Worm (Caenorhabditis elegans) whole organism, L1 larva: ENCODE results near the gene spig-3.

Experiments used
- C04F5.9 ChIP-seq: sonication (generic microtip); optimal IDR thresholded peaks from 2 replicates; lab custom pipeline; 2016; ENCODE audit warnings: missing genetic modification characterization, missing compliant biosample characterization
- C16A3.4 ChIP-seq: fragments of 150-350 bp; optimal IDR thresholded peaks from 2 replicates; lab custom pipeline; 2014; ENCODE audit warnings: missing biosample characterization, missing genetic modification characterization
- F16B12.6 ChIP-seq: fragments of 150-350 bp; optimal IDR thresholded peaks from 2 replicates; lab custom pipeline; 2014; ENCODE audit warnings: missing biosample characterization, missing genetic modification characterization
- ama-1 ChIP-seq: fragments of 150-350 bp; optimal IDR thresholded peaks from 2 replicates; lab custom pipeline; 2014
- ceh-63 ChIP-seq: fragments of 200-800 bp; sonication (Bioruptor generic); optimal IDR thresholded peaks from 2 replicates; lab custom pipeline; 2018; ENCODE audit warnings: mild to moderate bottlenecking, missing genetic modification characterization, missing compliant biosample characterization
- ceh-82 ChIP-seq, 3 experiments: fragments of 150-350 bp in 1 of 3; sonication (generic microtip) in 2 of 3; optimal IDR thresholded peaks; 2 replicates each; lab custom pipeline; 2014 to 2017; ENCODE audit warnings: missing biosample characterization in 3 of 3, missing genetic modification characterization in 3 of 3
- ceh-90 ChIP-seq: sonication (generic microtip); optimal IDR thresholded peaks from 2 replicates; lab custom pipeline; 2016; ENCODE audit warnings: missing genetic modification characterization, missing compliant biosample characterization
- ces-1 ChIP-seq: fragments of 150-350 bp; optimal IDR thresholded peaks from 2 replicates; lab custom pipeline; 2014; ENCODE audit warnings: missing biosample characterization, missing genetic modification reagents, missing genetic modification characterization
- dpl-1 ChIP-seq, 3 experiments: fragments of 150-350 bp in 2 of 3; sonication (generic microtip) in 1 of 3; optimal IDR thresholded peaks; 2 replicates each; lab custom pipeline; 2014 to 2017; ENCODE audit warnings: missing biosample characterization in 3 of 3, missing genetic modification characterization in 3 of 3, missing genetic modification reagents in 3 of 3
- dsc-1 ChIP-seq: sonication (generic microtip); optimal IDR thresholded peaks from 2 replicates; lab custom pipeline; 2016; ENCODE audit warnings: mild to moderate bottlenecking, missing genetic modification characterization, missing compliant biosample characterization
- efl-1 ChIP-seq, 4 experiments: fragments of 150-350 bp; optimal IDR thresholded peaks in 3 of 4; peaks in 1 of 4; 1 replicate in 1 of 4; 2 replicates in 3 of 4; lab custom pipeline; 2014; ENCODE audit warnings: missing biosample characterization in 2 of 4, missing genetic modification characterization in 2 of 4, missing genetic modification reagents in 2 of 4
- efl-3 ChIP-seq: fragments of 200-800 bp; sonication (Bioruptor generic); optimal IDR thresholded peaks from 2 replicates; lab custom pipeline; 2018; ENCODE audit warnings: mild to moderate bottlenecking, missing genetic modification characterization, missing compliant biosample characterization
- egl-13 ChIP-seq: sonication (generic microtip); optimal IDR thresholded peaks from 2 replicates; lab custom pipeline; 2016; ENCODE audit warnings: missing genotype, missing genetic modification reagents, missing genetic modification characterization, missing compliant biosample characterization
- elt-3 ChIP-seq, 6 experiments: fragments of 150-350 bp in 1 of 6; sonication (generic microtip); optimal IDR thresholded peaks; 2 replicates each; lab custom pipeline; 2017 to 2018; ENCODE audit warnings: missing biosample characterization in 6 of 6, missing genetic modification characterization in 6 of 6, inconsistent platforms in 1 of 6
- ets-5 ChIP-seq: fragments of 200-800 bp; sonication (Bioruptor generic); IDR thresholded peaks from 2 replicates; pipeline ENCODE4 v1.3.6; 2022; ENCODE audit warnings: missing genetic modification characterization, missing compliant biosample characterization
- fkh-4 ChIP-seq: sonication (generic microtip); optimal IDR thresholded peaks from 2 replicates; lab custom pipeline; 2016; ENCODE audit warnings: missing compliant biosample characterization, missing genetic modification characterization, borderline replicate concordance
- fkh-8 ChIP-seq: sonication (generic microtip); optimal IDR thresholded peaks from 2 replicates; lab custom pipeline; 2016; ENCODE audit warnings: mild to moderate bottlenecking, missing genetic modification characterization, missing compliant biosample characterization
- fos-1 ChIP-seq: fragments of 150-350 bp; optimal IDR thresholded peaks from 2 replicates; lab custom pipeline; 2014; ENCODE audit warnings: missing biosample characterization, missing genetic modification characterization
- grh-1 ChIP-seq: fragments of 200-800 bp; sonication (Bioruptor generic); IDR thresholded peaks from 2 replicates; pipeline ENCODE4 v1.3.6; 2022; ENCODE audit warnings: missing genetic modification reagents, missing genetic modification characterization, missing compliant biosample characterization
- hlh-4 ChIP-seq: sonication (generic microtip); optimal IDR thresholded peaks from 2 replicates; lab custom pipeline; 2016; ENCODE audit warnings: mild to moderate bottlenecking, missing genetic modification characterization, missing compliant biosample characterization
- hpl-2 ChIP-seq: fragments of 150-350 bp; optimal IDR thresholded peaks from 2 replicates; lab custom pipeline; 2014; ENCODE audit warnings: missing biosample characterization, missing genetic modification reagents, missing genetic modification characterization
- jun-1 ChIP-seq: fragments of 150-350 bp; optimal IDR thresholded peaks from 2 replicates; lab custom pipeline; 2014; ENCODE audit warnings: missing biosample characterization, missing genetic modification reagents, missing genetic modification characterization
- lin-13 ChIP-seq: fragments of 150-350 bp; optimal IDR thresholded peaks from 2 replicates; lab custom pipeline; 2014; ENCODE audit warnings: missing biosample characterization, missing genetic modification reagents, missing genetic modification characterization
- lin-14 ChIP-seq: fragments of 200-800 bp; sonication (Bioruptor generic); optimal IDR thresholded peaks from 2 replicates; lab custom pipeline; 2018; ENCODE audit warnings: mild to moderate bottlenecking, missing genetic modification characterization, moderate library complexity, missing compliant biosample characterization
- lin-15B ChIP-seq: fragments of 150-350 bp; sonication (generic microtip); optimal IDR thresholded peaks from 3 replicates; lab custom pipeline; 2014; ENCODE audit warnings: missing biosample characterization, missing genetic modification characterization
- lin-35 ChIP-seq, 2 experiments: fragments of 150-350 bp; optimal IDR thresholded peaks; 2 replicates each; lab custom pipeline; 2014; ENCODE audit warnings: missing biosample characterization in 2 of 2, missing genetic modification characterization in 2 of 2, missing genetic modification reagents in 2 of 2
- lin-39 ChIP-seq: fragments of 150-350 bp; optimal IDR thresholded peaks from 2 replicates; lab custom pipeline; 2014; ENCODE audit warnings: missing biosample characterization, missing genetic modification reagents, missing genetic modification characterization
- mef-2 ChIP-seq: fragments of 150-350 bp; optimal IDR thresholded peaks from 2 replicates; lab custom pipeline; 2014; ENCODE audit warnings: missing biosample characterization, missing genetic modification characterization
- nhr-12 ChIP-seq: sonication (generic microtip); optimal IDR thresholded peaks from 2 replicates; lab custom pipeline; 2017; ENCODE audit warnings: missing biosample characterization, missing genetic modification characterization
- nhr-20 ChIP-seq: sonication (generic microtip); optimal IDR thresholded peaks from 2 replicates; lab custom pipeline; 2016; ENCODE audit warnings: mild to moderate bottlenecking, missing genetic modification characterization, missing compliant biosample characterization
- nhr-237 ChIP-seq: fragments of 150-350 bp; optimal IDR thresholded peaks from 2 replicates; lab custom pipeline; 2014; ENCODE audit warnings: missing biosample characterization, missing genetic modification characterization
- nhr-28 ChIP-seq: fragments of 150-350 bp; optimal IDR thresholded peaks from 2 replicates; lab custom pipeline; 2014; ENCODE audit warnings: missing biosample characterization, missing genetic modification characterization
- nhr-47 ChIP-seq: sonication (generic microtip); optimal IDR thresholded peaks from 2 replicates; lab custom pipeline; 2016; ENCODE audit warnings: mild to moderate bottlenecking, missing genetic modification characterization, moderate library complexity, missing compliant biosample characterization
- nhr-71 ChIP-seq: sonication (generic microtip); optimal IDR thresholded peaks from 2 replicates; lab custom pipeline; 2016; ENCODE audit warnings: mild to moderate bottlenecking, missing genetic modification characterization, moderate library complexity, missing compliant biosample characterization
- nhr-76 ChIP-seq: sonication (generic microtip); optimal IDR thresholded peaks from 2 replicates; lab custom pipeline; 2017; ENCODE audit warnings: missing biosample characterization, missing genetic modification characterization
- nhr-84 ChIP-seq: sonication (generic microtip); optimal IDR thresholded peaks from 2 replicates; lab custom pipeline; 2017; ENCODE audit warnings: missing biosample characterization, missing genetic modification characterization
- nhr-85 ChIP-seq: sonication (generic microtip); peaks from one replicate; lab custom pipeline; 2016; ENCODE audit warnings: missing genetic modification characterization, inconsistent platforms, missing compliant biosample characterization
- nhr-90 ChIP-seq: sonication (generic microtip); optimal IDR thresholded peaks from 2 replicates; lab custom pipeline; 2016; ENCODE audit warnings: mild to moderate bottlenecking, missing genetic modification characterization, missing compliant biosample characterization; ENCODE audit not compliant: poor library complexity
- pax-3 ChIP-seq: fragments of 200-800 bp; sonication (Bioruptor generic); optimal IDR thresholded peaks from 2 replicates; lab custom pipeline; 2018; ENCODE audit warnings: mild to moderate bottlenecking, missing genetic modification characterization, moderate library complexity, missing compliant biosample characterization
- rnt-1 ChIP-seq: sonication (generic microtip); optimal IDR thresholded peaks from 2 replicates; lab custom pipeline; 2016; ENCODE audit warnings: mild to moderate bottlenecking, missing genetic modification characterization, moderate library complexity, missing compliant biosample characterization
- snpc-4 ChIP-seq: fragments of 150-350 bp; optimal IDR thresholded peaks from 2 replicates; lab custom pipeline; 2014; ENCODE audit warnings: missing biosample characterization, missing genetic modification characterization
- snu-23 ChIP-seq: sonication (generic microtip); optimal IDR thresholded peaks from 2 replicates; lab custom pipeline; 2016; ENCODE audit warnings: missing genetic modification characterization, missing compliant biosample characterization
- sup-37 ChIP-seq: fragments of 200-800 bp; sonication (Bioruptor generic); optimal IDR thresholded peaks from 2 replicates; lab custom pipeline; 2018; ENCODE audit warnings: mild to moderate bottlenecking, missing genetic modification characterization, missing compliant biosample characterization
- tlp-1 ChIP-seq: fragments of 150-350 bp; optimal IDR thresholded peaks from 2 replicates; lab custom pipeline; 2014; ENCODE audit warnings: missing biosample characterization, missing genetic modification characterization
- unc-130 ChIP-seq: fragments of 150-350 bp; optimal IDR thresholded peaks from 2 replicates; lab custom pipeline; 2017; ENCODE audit warnings: missing biosample characterization, missing genetic modification characterization, inconsistent platforms
- unc-30 ChIP-seq: sonication (generic microtip); optimal IDR thresholded peaks from 2 replicates; lab custom pipeline; 2017; ENCODE audit warnings: missing biosample characterization, missing genetic modification characterization
- unc-62 ChIP-seq: fragments of 150-350 bp; optimal IDR thresholded peaks from 2 replicates; lab custom pipeline; 2014; ENCODE audit warnings: missing biosample characterization, missing genetic modification reagents, missing genetic modification characterization
- unc-86 ChIP-seq: sonication (generic microtip); optimal IDR thresholded peaks from 2 replicates; lab custom pipeline; 2016; ENCODE audit warnings: missing genetic modification characterization, missing compliant biosample characterization
- unc-98 ChIP-seq: fragments of 200-800 bp; sonication (Bioruptor generic); IDR thresholded peaks from 2 replicates; pipeline ENCODE4 v1.3.6; 2022; ENCODE audit warnings: missing genetic modification characterization, missing compliant biosample characterization
- vab-15 ChIP-seq: sonication (generic microtip); optimal IDR thresholded peaks from 2 replicates; lab custom pipeline; 2017; ENCODE audit warnings: missing genotype, mild to moderate bottlenecking, missing genetic modification characterization, missing compliant biosample characterization
- xbp-1 ChIP-seq: sonication (generic microtip); optimal IDR thresholded peaks from 2 replicates; lab custom pipeline; 2016; ENCODE audit warnings: missing genetic modification characterization, missing compliant biosample characterization
- zag-1 ChIP-seq: fragments of 150-350 bp; optimal IDR thresholded peaks from 2 replicates; lab custom pipeline; 2014; ENCODE audit warnings: missing biosample characterization, missing genetic modification characterization
- zip-4 ChIP-seq: fragments of 200-800 bp; sonication (Bioruptor generic); optimal IDR thresholded peaks from 2 replicates; lab custom pipeline; 2018; ENCODE audit warnings: mild to moderate bottlenecking, missing genetic modification characterization, moderate library complexity, missing compliant biosample characterization
- ztf-11 ChIP-seq, 2 experiments: sonication (generic microtip); optimal IDR thresholded peaks; 2 replicates each; lab custom pipeline; 2016 to 2017; ENCODE audit warnings: missing genetic modification characterization in 2 of 2, missing biosample characterization in 1 of 2, missing compliant biosample characterization in 1 of 2

spig-3 gene

DNA sequence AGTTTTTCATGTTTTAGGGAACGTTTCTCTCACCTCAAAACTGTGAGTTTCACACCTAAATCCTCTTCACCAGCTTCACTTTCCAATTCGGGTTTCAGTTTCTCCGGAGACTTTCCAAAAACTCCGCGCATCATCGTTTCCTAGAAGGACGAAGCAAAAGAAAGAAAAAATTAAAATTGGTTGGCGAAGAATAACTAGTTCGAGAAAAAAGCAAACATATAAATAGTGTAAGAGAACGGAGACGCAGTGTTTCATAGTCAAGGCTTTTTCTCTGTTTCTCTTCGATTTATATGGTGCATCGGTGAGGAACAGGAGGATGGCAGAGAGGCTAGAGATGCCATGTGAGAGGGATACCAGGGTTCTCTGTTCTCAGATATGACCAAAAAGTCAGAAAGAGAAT, 23.3 kb upstream of the spig-3 start, which contains the start of gene F47B8.3 (continued):
- no peak for TF ChIP-seq ztf-11 (tag; optimal IDR thresholded peaks at IDR 0.05; lab: Kevin White, UChicago)
- TF ChIP-seq pax-3 (tag; lab: Kevin White, UChicago), result no peak
- TF ChIP-seq zip-4 (GFP tag; lab: Kevin White, UChicago), result no peak
- TF ChIP-seq lin-15B (tag; lab: Kevin White, UChicago), result no peak
- TF ChIP-seq grh-1 (GFP tag; lab: Robert Waterston, UW), result no peak
- TF ChIP-seq jun-1, result no peak
- no peak for TF ChIP-seq ets-5 (GFP tag; lab: Robert Waterston, UW)
- TF ChIP-seq mef-2 (tag; lab: Kevin White, UChicago), result no peak
- TF ChIP-seq ces-1 (GFP tag; lab: Kevin White, UChicago), result no peak
- TF ChIP-seq nhr-76 (tag; lab: Kevin White, UChicago), result no peak
- no peak for TF ChIP-seq zag-1 (tag; lab: Kevin White, UChicago)
- no peak for TF ChIP-seq unc-30
- TF ChIP-seq vab-15 (tag; lab: Kevin White, UChicago), result no peak
- peak; percentile 55 for TF ChIP-seq snpc-4
- peak; percentile 85 for TF ChIP-seq fkh-8 (tag; lab: Kevin White, UChicago)
- TF ChIP-seq C04F5.9 (tag; lab: Kevin White, UChicago), result no peak
- TF ChIP-seq snu-23 (GFP tag; lab: Kevin White, UChicago), result peak; percentile 68
- no peak for TF ChIP-seq ceh-90 (tag; lab: Kevin White, UChicago)
- TF ChIP-seq xbp-1 (tag; lab: Kevin White, UChicago), result no peak
- TF ChIP-seq dpl-1 (GFP tag; optimal IDR thresholded peaks at IDR 0.05; lab: Kevin White, UChicago), result peak; percentile 20 to 43 (median 23)
- TF ChIP-seq elt-3 (tag; optimal IDR thresholded peaks at IDR 0.05; lab: Kevin White, UChicago), result no peak
- no peak for TF ChIP-seq lin-13 (GFP tag; lab: Kevin White, UChicago)
- peak; percentile 62 for TF ChIP-seq nhr-71 (tag; lab: Kevin White, UChicago)
- no peak for TF ChIP-seq nhr-12 (tag; lab: Kevin White, UChicago)
- no peak for TF ChIP-seq hpl-2 (GFP tag; lab: Kevin White, UChicago)
- no peak for TF ChIP-seq tlp-1 (tag; lab: Kevin White, UChicago)
- TF ChIP-seq unc-98 (GFP tag; lab: Robert Waterston, UW), result no peak
- peak; percentile 51 for TF ChIP-seq nhr-47 (tag; lab: Kevin White, UChicago)
- TF ChIP-seq ceh-63, result no peak
- no peak for TF ChIP-seq C16A3.4 (tag; lab: Kevin White, UChicago)
- peak in 2 of 3 experiments; percentile 17 to 19 for TF ChIP-seq ceh-82 (tag; optimal IDR thresholded peaks at IDR 0.05; lab: Kevin White, UChicago)
- no peak for TF ChIP-seq nhr-85 (tag; lab: Kevin White, UChicago)
- TF ChIP-seq hlh-4 (tag; lab: Kevin White, UChicago), result no peak
- no peak for TF ChIP-seq unc-86 (tag; lab: Kevin White, UChicago)
- TF ChIP-seq fkh-4 (tag; lab: Kevin White, UChicago), result no peak
- peak; percentile 22 for TF ChIP-seq fos-1
- TF ChIP-seq F16B12.6, result no peak
- peak; percentile 61 to 82 for TF ChIP-seq efl-1 (optimal IDR thresholded peaks at IDR 0.05; lab: Kevin White, UChicago)
- peak; percentile 37 to 60 for TF ChIP-seq efl-1 (GFP tag; optimal IDR thresholded peaks at IDR 0.05 in 1 of 2; lab: Kevin White, UChicago)
- no peak for TF ChIP-seq unc-62 (GFP tag; lab: Kevin White, UChicago)
- no peak for TF ChIP-seq nhr-84 (tag; lab: Kevin White, UChicago)
- no peak for TF ChIP-seq sup-37 (GFP tag; lab: Kevin White, UChicago)
- TF ChIP-seq nhr-20 (tag; lab: Kevin White, UChicago), result peak; percentile 53
- TF ChIP-seq nhr-28 (tag; lab: Kevin White, UChicago), result no peak
- peak; percentile 1 for TF ChIP-seq nhr-90 (tag; lab: Kevin White, UChicago)
- TF ChIP-seq lin-39 (tag; lab: Kevin White, UChicago), result no peak
- TF ChIP-seq efl-3 (GFP tag; lab: Kevin White, UChicago), result no peak
- TF ChIP-seq egl-13, result no peak
- TF ChIP-seq dsc-1 (tag; lab: Kevin White, UChicago), result no peak
- TF ChIP-seq rnt-1, result peak; percentile 47
- peak; percentile 52 to 57 for TF ChIP-seq lin-35 (GFP tag; optimal IDR thresholded peaks at IDR 0.05; lab: Kevin White, UChicago)
- no peak for TF ChIP-seq ama-1 (lab: Kevin White, UChicago)
- TF ChIP-seq nhr-237, result no peak
- TF ChIP-seq unc-130, result no peak
- peak; percentile 92 for TF ChIP-seq lin-14 (GFP tag; lab: Kevin White, UChicago)
